Fruit fly (Drosophila melanogaster) whole organism, wandering third instar larva: ENCODE measurements around the gene Rop.

Source experiments
- Abd-B ChIP-seq: fragments of >200 bp; optimal IDR thresholded peaks from 2 replicates; lab custom pipeline; 2017; ENCODE audit warnings: missing biosample characterization, missing genetic modification characterization
- CG32264 ChIP-seq: fragments of 200-800 bp; sonication (Bioruptor generic); optimal IDR thresholded peaks from 2 replicates; lab custom pipeline; 2016; ENCODE audit warnings: missing biosample characterization, missing genetic modification characterization
- Dif ChIP-seq: fragments of 200-275, 200-300 bp; sonication (Bioruptor generic); optimal IDR thresholded peaks from 2 replicates; lab custom pipeline; 2018; ENCODE audit warnings: missing biosample characterization, missing genetic modification characterization; ENCODE audit not compliant: partially characterized antibody
- GATAd ChIP-seq: sonication (Bioruptor generic); optimal IDR thresholded peaks from 2 replicates; lab custom pipeline; 2016; ENCODE audit warnings: missing biosample characterization, missing genetic modification characterization
- HLH106 ChIP-seq: fragments of 200-800 bp; optimal IDR thresholded peaks from 3 replicates; lab custom pipeline; 2019; ENCODE audit warnings: missing biosample characterization, mild to moderate bottlenecking, missing genetic modification characterization, moderate library complexity
- Hnf4 ChIP-seq: fragments of 200-800 bp; sonication (Bioruptor generic); optimal IDR thresholded peaks from 2 replicates; lab custom pipeline; 2016; ENCODE audit warnings: missing biosample characterization, mild to moderate bottlenecking, missing genetic modification characterization
- Hr78 ChIP-seq: fragments of >200 bp; optimal IDR thresholded peaks from 2 replicates; lab custom pipeline; 2017; ENCODE audit warnings: missing biosample characterization, missing genetic modification characterization
- Jra ChIP-seq: sonication (Bioruptor generic); optimal IDR thresholded peaks from 2 replicates; lab custom pipeline; 2016; ENCODE audit warnings: missing biosample characterization, missing genetic modification characterization
- Mio ChIP-seq: sonication (Bioruptor generic); optimal IDR thresholded peaks from 2 replicates; lab custom pipeline; 2016; ENCODE audit warnings: missing biosample characterization, missing genetic modification characterization
- Myc ChIP-seq: fragments of >200 bp; optimal IDR thresholded peaks from 2 replicates; lab custom pipeline; 2017
- N ChIP-seq: fragments of >200 bp; optimal IDR thresholded peaks from 2 replicates; lab custom pipeline; 2018; ENCODE audit warnings: missing biosample characterization, missing external identifiers, missing genetic modification characterization
- OdsH ChIP-seq: fragments of 200-800 bp; sonication (Bioruptor generic); optimal IDR thresholded peaks from 2 replicates; lab custom pipeline; 2016; ENCODE audit warnings: missing biosample characterization, mild to moderate bottlenecking, missing genetic modification characterization
- Rel ChIP-seq, 2 experiments: fragments of 200-800 bp; sonication (Bioruptor generic) in 1 of 2; optimal IDR thresholded peaks; 2 replicates in 1 of 2; 3 replicates in 1 of 2; lab custom pipeline; 2016 to 2019; ENCODE audit warnings: mild to moderate bottlenecking in 2 of 2, missing biosample characterization in 2 of 2, missing genetic modification characterization in 2 of 2, moderate library complexity in 1 of 2
- Sp1 ChIP-seq: fragments of 200-800 bp; sonication (Bioruptor generic); optimal IDR thresholded peaks from 3 replicates; lab custom pipeline; 2019; ENCODE audit warnings: missing biosample characterization, mild to moderate bottlenecking, missing genetic modification characterization, moderate library complexity
- Vsx2 ChIP-seq: fragments of 200-300, 225-300 bp; sonication (Bioruptor generic); optimal IDR thresholded peaks from 2 replicates; lab custom pipeline; 2018; ENCODE audit warnings: missing biosample characterization, missing genetic modification characterization; ENCODE audit not compliant: partially characterized antibody
- br ChIP-seq: fragments of 200-800 bp; sonication (Bioruptor generic); optimal IDR thresholded peaks from 2 replicates; lab custom pipeline; 2016; ENCODE audit warnings: missing biosample characterization, missing genetic modification characterization
- brk ChIP-seq: fragments of 200-800 bp; sonication (Bioruptor generic); optimal IDR thresholded peaks from 2 replicates; lab custom pipeline; 2016; ENCODE audit warnings: missing biosample characterization, mild to moderate bottlenecking, missing genetic modification characterization
- dl ChIP-seq, 2 experiments: fragments of 175-275, 200-275 bp in 1 of 2; fragments of 200-275 bp in 1 of 2; sonication (Bioruptor generic); optimal IDR thresholded peaks; lab custom pipeline; 2018; ENCODE audit warnings: mild to moderate bottlenecking in 2 of 2, missing biosample characterization in 2 of 2, missing genetic modification characterization in 2 of 2, moderate library complexity in 2 of 2; ENCODE audit not compliant: partially characterized antibody in 2 of 2, insufficient read depth in 1 of 2
- dmrt93B ChIP-seq: fragments of 200-800 bp; sonication (Bioruptor generic); optimal IDR thresholded peaks from 2 replicates; lab custom pipeline; 2018; ENCODE audit warnings: missing biosample characterization, mild to moderate bottlenecking, missing genetic modification characterization
- ey ChIP-seq: fragments of 200-800 bp; sonication (Bioruptor generic); optimal IDR thresholded peaks from 2 replicates; lab custom pipeline; 2016; ENCODE audit warnings: missing biosample characterization, missing genetic modification characterization
- foxo ChIP-seq, 2 experiments: fragments of 200-800 bp; sonication (Bioruptor generic); optimal IDR thresholded peaks; 2 replicates in 1 of 2; 3 replicates in 1 of 2; lab custom pipeline; 2016 to 2017; ENCODE audit warnings: missing biosample characterization in 2 of 2, missing genetic modification characterization in 2 of 2
- fru ChIP-seq: fragments of 200-800 bp; sonication (Bioruptor generic); optimal IDR thresholded peaks from 3 replicates; lab custom pipeline; 2016; ENCODE audit warnings: missing biosample characterization, mild to moderate bottlenecking, missing genetic modification characterization
- h ChIP-seq: fragments of 200-800 bp; sonication (Bioruptor generic); optimal IDR thresholded peaks from 3 replicates; lab custom pipeline; 2016; ENCODE audit warnings: missing biosample characterization, mild to moderate bottlenecking, missing genetic modification characterization
- psq ChIP-seq: fragments of 200-800 bp; sonication (Bioruptor generic); optimal IDR thresholded peaks from 3 replicates; lab custom pipeline; 2017; ENCODE audit warnings: missing biosample characterization, mild to moderate bottlenecking, missing genetic modification characterization, moderate library complexity
- rgr ChIP-seq: fragments of 200-800 bp; sonication (Bioruptor generic); optimal IDR thresholded peaks from 3 replicates; lab custom pipeline; 2016; ENCODE audit warnings: missing biosample characterization, mild to moderate bottlenecking, missing genetic modification characterization
- sage ChIP-seq: fragments of 200-800 bp; sonication (Bioruptor generic); optimal IDR thresholded peaks from 2 replicates; lab custom pipeline; 2016; ENCODE audit warnings: missing biosample characterization, mild to moderate bottlenecking, missing genetic modification characterization
- sv ChIP-seq: fragments of 200-800 bp; sonication (Bioruptor generic); optimal IDR thresholded peaks from 3 replicates; lab custom pipeline; 2016; ENCODE audit warnings: missing biosample characterization, missing genetic modification characterization
- usp ChIP-seq: fragments of >200 bp; optimal IDR thresholded peaks from 2 replicates; lab custom pipeline; 2017; ENCODE audit warnings: missing biosample characterization, missing genetic modification characterization
- woc ChIP-seq: sonication (Bioruptor generic); optimal IDR thresholded peaks from 2 replicates; lab custom pipeline; 2016; ENCODE audit warnings: missing biosample characterization, mild to moderate bottlenecking, missing genetic modification characterization

The Rop gene

dm6 chr3L:4116490-4117367 is 22.1 kb downstream of the Rop start:
- TF ChIP-seq Abd-B (GFP tag; lab: Kevin White, UChicago) (no peak), GATAd (GFP tag; lab: Kevin White, UChicago) (no peak), rgr (GFP tag; lab: Kevin White, UChicago) (peak; percentile 14), OdsH (GFP tag; lab: Kevin White, UChicago) (peak; percentile 51), Rel (GFP tag; optimal IDR thresholded peaks at IDR 0.05; lab: Kevin White, UChicago) (no peak), Rel (tag; optimal IDR thresholded peaks at IDR 0.05; lab: Kevin White, UChicago) (peak; percentile 85), ey (GFP tag; lab: Kevin White, UChicago) (peak; percentile 12), woc (GFP tag; lab: Kevin White, UChicago) (peak; percentile 9), brk (GFP tag; lab: Kevin White, UChicago) (peak; percentile 13), foxo (GFP tag; optimal IDR thresholded peaks at IDR 0.05; lab: Kevin White, UChicago) (peak in 1 of 2 experiments; percentile 14)

- TF ChIP-seq Hnf4 (no peak), Rel (GFP tag; optimal IDR thresholded peaks at IDR 0.05; lab: Kevin White, UChicago) (no peak), Rel (tag; optimal IDR thresholded peaks at IDR 0.05; lab: Kevin White, UChicago) (peak; percentile 62), usp (no peak), h (GFP tag; lab: Kevin White, UChicago) (peak; percentile 12), Abd-B (GFP tag; lab: Kevin White, UChicago) (no peak)
These were observed 23.1 kb downstream of the Rop start for dm6 chr3L:4115701-4116100.

- TF ChIP-seq ey (GFP tag; lab: Kevin White, UChicago) (no peak), OdsH (GFP tag; lab: Kevin White, UChicago) (no peak), fru (no peak), dmrt93B (GFP tag; lab: Kevin White, UChicago) (no peak)
These were observed 23.7 kb downstream of the Rop start for dm6 chr3L:4115107-4115506.

- TF ChIP-seq Vsx2 (GFP tag; lab: Kevin White, UChicago) (no peak), GATAd (GFP tag; lab: Kevin White, UChicago) (no peak), Abd-B (GFP tag; lab: Kevin White, UChicago) (no peak), dl (GFP tag; optimal IDR thresholded peaks at IDR 0.05; lab: Kevin White, UChicago; ENCODE audit: insufficient read depth in 1 of 2, partially characterized antibody in 2 of 2) (no peak), sage (GFP tag; lab: Kevin White, UChicago) (no peak), Jra (GFP tag; lab: Kevin White, UChicago) (no peak), br (GFP tag; lab: Kevin White, UChicago) (no peak), HLH106 (no peak), dmrt93B (GFP tag; lab: Kevin White, UChicago) (no peak), OdsH (GFP tag; lab: Kevin White, UChicago) (no peak), Myc (lab: Kevin White, UChicago) (no peak), N (GFP tag; lab: Kevin White, UChicago) (no peak)
These were observed 24.8 kb downstream of the Rop start for dm6 chr3L:4113998-4114397.

dm6 chr3L:4110212-4110611 is 28.6 kb downstream of the Rop start:
- no peak for TF ChIP-seq br (GFP tag; lab: Kevin White, UChicago)
- TF ChIP-seq foxo (GFP tag; optimal IDR thresholded peaks at IDR 0.05; lab: Kevin White, UChicago) = no peak
- TF ChIP-seq Vsx2 (GFP tag; lab: Kevin White, UChicago) = no peak
- TF ChIP-seq Mio (GFP tag; lab: Kevin White, UChicago) = no peak
- TF ChIP-seq Hnf4 = no peak
- TF ChIP-seq CG32264 (GFP tag; lab: Kevin White, UChicago) = no peak
- TF ChIP-seq OdsH (GFP tag; lab: Kevin White, UChicago) = no peak

DNA sequence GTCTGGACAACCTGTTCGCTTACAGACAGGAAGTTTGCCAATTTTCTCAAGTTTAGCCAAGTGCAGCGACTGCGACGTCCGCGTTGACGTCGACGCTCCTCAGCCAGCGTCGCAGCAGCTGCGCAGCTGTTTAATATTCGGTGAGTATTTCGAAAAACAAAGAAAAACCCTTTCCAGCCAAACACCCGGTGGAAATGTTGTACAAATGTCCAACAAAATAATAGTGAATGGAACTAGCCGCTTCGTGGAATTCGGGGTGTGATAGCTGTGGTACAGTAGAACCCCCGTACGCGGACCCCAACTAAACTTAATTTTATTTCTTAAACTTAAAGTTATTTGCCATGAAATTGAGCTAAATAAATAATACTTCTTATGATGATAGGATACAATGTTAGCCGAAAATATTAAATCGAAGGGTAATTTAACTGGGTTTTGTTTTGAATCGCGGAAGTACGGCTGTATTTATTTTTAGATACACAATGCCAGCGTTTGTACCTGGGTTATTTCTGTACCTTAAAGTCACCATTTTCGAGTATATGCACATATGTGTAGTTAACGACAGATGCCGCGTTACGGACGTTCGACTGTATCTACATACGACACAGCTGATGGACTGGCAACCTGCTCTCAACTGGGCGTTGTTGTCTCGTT is 29.8 kb downstream of the Rop start:
- TF ChIP-seq dmrt93B (GFP tag; lab: Kevin White, UChicago) (peak; percentile 2), psq (GFP tag; lab: Kevin White, UChicago) (peak; percentile 27), ey (GFP tag; lab: Kevin White, UChicago) (peak; percentile 29), dl (GFP tag; optimal IDR thresholded peaks at IDR 0.05; lab: Kevin White, UChicago; ENCODE audit: insufficient read depth in 1 of 2, partially characterized antibody in 2 of 2) (no peak), foxo (GFP tag; optimal IDR thresholded peaks at IDR 0.05; lab: Kevin White, UChicago) (peak in 1 of 2 experiments; percentile 27), fru (peak; percentile 59), CG32264 (GFP tag; lab: Kevin White, UChicago) (no peak), Sp1 (GFP tag; lab: Kevin White, UChicago) (peak; percentile 26), woc (GFP tag; lab: Kevin White, UChicago) (peak; percentile 28), h (GFP tag; lab: Kevin White, UChicago) (peak; percentile 46), rgr (GFP tag; lab: Kevin White, UChicago) (peak; percentile 36), HLH106 (peak; percentile 28), Dif (GFP tag; lab: Kevin White, UChicago) (no peak), sv (GFP tag; lab: Kevin White, UChicago) (peak; percentile 67), br (GFP tag; lab: Kevin White, UChicago) (peak; percentile 44), Jra (GFP tag; lab: Kevin White, UChicago) (peak; percentile 21), Hr78 (GFP tag; lab: Kevin White, UChicago) (no peak)
